Fruit fly (Drosophila melanogaster) whole organism, embryonic: ENCODE results near the gene CG34002.

Experiments used
- Awh ChIP-seq: fragments of 200-800 bp; sonication (Bioruptor generic); IDR thresholded peaks from 2 replicates; pipeline ENCODE4, ENCODE4 v1.3.6; 2022; ENCODE audit warnings: missing biosample characterization, missing genetic modification characterization
- CG10267 ChIP-seq: fragments of 200-800 bp; sonication (Bioruptor generic); optimal IDR thresholded peaks from 2 replicates; lab custom pipeline; 2018; ENCODE audit warnings: missing biosample characterization, mild to moderate bottlenecking, missing genetic modification characterization, moderate library complexity
- CG10565 ChIP-seq: fragments of 200-800 bp; sonication (Bioruptor generic); optimal IDR thresholded peaks from 3 replicates; lab custom pipeline; 2016; ENCODE audit warnings: missing biosample characterization, mild to moderate bottlenecking, missing genetic modification characterization
- CG11398 ChIP-seq: fragments of 200-800 bp; sonication (Bioruptor generic); optimal IDR thresholded peaks from 2 replicates; lab custom pipeline; 2016; ENCODE audit warnings: missing biosample characterization, missing genetic modification characterization
- CG11504 ChIP-seq: fragments of 200-800 bp; sonication (Bioruptor generic); optimal IDR thresholded peaks from 3 replicates; lab custom pipeline; 2019; ENCODE audit warnings: missing biosample characterization, mild to moderate bottlenecking, missing genetic modification characterization, moderate library complexity
- CG12391 ChIP-seq: fragments of 200-800 bp; sonication (Bioruptor generic); optimal IDR thresholded peaks from 3 replicates; lab custom pipeline; 2018; ENCODE audit warnings: missing biosample characterization, mild to moderate bottlenecking, missing genetic modification characterization, moderate library complexity
- CG13624 ChIP-seq: fragments of 200-800 bp; sonication (Bioruptor generic); optimal IDR thresholded peaks from 2 replicates; lab custom pipeline; 2016; ENCODE audit warnings: missing biosample characterization, missing genetic modification characterization
- CG14860 ChIP-seq: fragments of 200-800 bp; sonication (Bioruptor generic); IDR thresholded peaks from 3 replicates; pipeline ENCODE4 v1.3.6; 2022; ENCODE audit warnings: missing biosample characterization, missing genetic modification characterization; ENCODE audit not compliant: partially characterized antibody
- CG15011 ChIP-seq: fragments of 200-800 bp; sonication (Bioruptor generic); optimal IDR thresholded peaks from 3 replicates; lab custom pipeline; 2018; ENCODE audit warnings: missing biosample characterization, mild to moderate bottlenecking, missing genetic modification characterization
- CG15269 ChIP-seq: fragments of 200-800 bp; sonication (Bioruptor generic); optimal IDR thresholded peaks from 2 replicates; lab custom pipeline; 2018; ENCODE audit warnings: missing biosample characterization, mild to moderate bottlenecking, missing genetic modification characterization, moderate library complexity
- CG1647 ChIP-seq: fragments of 200-800 bp; sonication (Bioruptor generic); optimal IDR thresholded peaks from 3 replicates; lab custom pipeline; 2016; ENCODE audit warnings: missing biosample characterization, missing genetic modification characterization
- CG16813 ChIP-seq: fragments of 200-800 bp; sonication (Bioruptor generic); IDR thresholded peaks from 3 replicates; pipeline ENCODE4 v1.3.6; 2022; ENCODE audit warnings: missing biosample characterization, missing genetic modification characterization; ENCODE audit not compliant: partially characterized antibody
- CG18764 ChIP-seq: fragments of 200-800 bp; sonication (Bioruptor generic); optimal IDR thresholded peaks from 3 replicates; lab custom pipeline; 2016; ENCODE audit warnings: missing biosample characterization, missing genetic modification characterization
- CG3065 ChIP-seq: fragments of 200-800 bp; sonication (Bioruptor generic); optimal IDR thresholded peaks from 2 replicates; lab custom pipeline; 2016; ENCODE audit warnings: missing biosample characterization, missing genetic modification characterization
- CG3847 ChIP-seq: fragments of 200-800 bp; sonication (Bioruptor generic); IDR thresholded peaks from 2 replicates; pipeline ENCODE4 v1.3.6; 2022; ENCODE audit warnings: missing biosample characterization, missing genetic modification characterization
- CG4424 ChIP-seq: fragments of 200-800 bp; sonication (Bioruptor generic); optimal IDR thresholded peaks from 3 replicates; lab custom pipeline; 2016; ENCODE audit warnings: missing biosample characterization, missing genetic modification characterization
- CG5180 ChIP-seq: fragments of 200-800 bp; sonication (Bioruptor generic); optimal IDR thresholded peaks from 3 replicates; lab custom pipeline; 2017; ENCODE audit warnings: missing biosample characterization, missing genetic modification characterization, mild to moderate bottlenecking, moderate library complexity, missing genetic modification reagents
- CG6175 ChIP-seq: fragments of 200-800 bp; sonication (Bioruptor generic); IDR thresholded peaks from 3 replicates; pipeline ENCODE4 v1.3.6; 2022; ENCODE audit warnings: missing biosample characterization, missing genetic modification characterization
- CG8089 ChIP-seq: fragments of 200-800 bp; sonication (Bioruptor generic); optimal IDR thresholded peaks from 3 replicates; lab custom pipeline; 2016; ENCODE audit warnings: missing biosample characterization, missing genetic modification characterization
- CG8944 ChIP-seq: fragments of 200-800 bp; sonication (Bioruptor generic); optimal IDR thresholded peaks from 3 replicates; lab custom pipeline; 2016; ENCODE audit warnings: missing biosample characterization, missing genetic modification characterization
- CG9215 ChIP-seq: fragments of 200-800 bp; sonication (Bioruptor generic); IDR thresholded peaks from 2 replicates; pipeline ENCODE4 v1.3.6; 2022; ENCODE audit warnings: missing biosample characterization, missing genetic modification characterization
- CG9797 ChIP-seq: fragments of 200-800 bp; sonication (Bioruptor generic); optimal IDR thresholded peaks from 3 replicates; lab custom pipeline; 2018; ENCODE audit warnings: missing biosample characterization, mild to moderate bottlenecking, missing genetic modification characterization
- CG9876 ChIP-seq: fragments of 200-800 bp; sonication (Bioruptor generic); optimal IDR thresholded peaks from 2 replicates; lab custom pipeline; 2016; ENCODE audit warnings: missing biosample characterization, missing genetic modification characterization
- D19B ChIP-seq: fragments of 200-800 bp; sonication (Bioruptor generic); optimal IDR thresholded peaks from 2 replicates; lab custom pipeline; 2017; ENCODE audit warnings: missing biosample characterization, mild to moderate bottlenecking, missing genetic modification characterization
- Deaf1 ChIP-seq: fragments of 200-800 bp; optimal IDR thresholded peaks from 3 replicates; lab custom pipeline; 2019; ENCODE audit warnings: missing biosample characterization, mild to moderate bottlenecking, missing genetic modification characterization, moderate library complexity
- Dip2 ChIP-seq: fragments of 200-800 bp; sonication (Bioruptor generic); IDR thresholded peaks from 2 replicates; pipeline ENCODE4 v1.3.6; 2022; ENCODE audit warnings: missing biosample characterization, missing genetic modification characterization
- E2f1 ChIP-seq: fragments of 200-800 bp; sonication (Bioruptor generic); IDR thresholded peaks from 2 replicates; pipeline ENCODE4 v1.3.6; 2022; ENCODE audit warnings: missing biosample characterization, missing genetic modification characterization
- Fer3 ChIP-seq: fragments of 200-800 bp; sonication (Bioruptor generic); optimal IDR thresholded peaks from 2 replicates; lab custom pipeline; 2018; ENCODE audit warnings: missing biosample characterization, mild to moderate bottlenecking, missing genetic modification characterization, moderate library complexity
- Kr ChIP-seq: fragments of 200-800 bp; sonication (Bioruptor generic); optimal IDR thresholded peaks from 2 replicates; lab custom pipeline; 2017; ENCODE audit warnings: missing biosample characterization, mild to moderate bottlenecking, missing genetic modification characterization
- Nf-YA ChIP-seq: fragments of 200-800 bp; sonication (Bioruptor generic); IDR thresholded peaks from 2 replicates; pipeline ENCODE4 v1.3.6; 2022; ENCODE audit warnings: missing biosample characterization, missing genetic modification characterization
- Oaz ChIP-seq: fragments of 200-800 bp; sonication (Bioruptor generic); IDR thresholded peaks from 2 replicates; pipeline ENCODE4 v1.3.6; 2022; ENCODE audit warnings: missing biosample characterization, missing genetic modification characterization
- Ravus ChIP-seq: fragments of 200-800 bp; sonication (Bioruptor generic); IDR thresholded peaks from 2 replicates; pipeline ENCODE4 v1.3.6; 2022; ENCODE audit warnings: missing biosample characterization, missing genetic modification characterization
- Scr ChIP-seq: fragments of 200-800 bp; sonication (Bioruptor generic); IDR thresholded peaks from 2 replicates; pipeline ENCODE4 v1.3.6; 2022; ENCODE audit warnings: missing biosample characterization, missing genetic modification characterization; ENCODE audit not compliant: partially characterized antibody
- ato ChIP-seq: fragments of 200-800 bp; sonication (Bioruptor generic); IDR thresholded peaks from 2 replicates; pipeline ENCODE4 v1.3.6; 2022; ENCODE audit warnings: missing biosample characterization, missing genetic modification characterization; ENCODE audit not compliant: partially characterized antibody
- btn ChIP-seq: fragments of 200-800 bp; sonication (Bioruptor generic); optimal IDR thresholded peaks from 2 replicates; lab custom pipeline; 2016; ENCODE audit warnings: missing biosample characterization, missing genetic modification characterization
- crp ChIP-seq, 2 experiments: fragments of 200-800 bp; sonication (Bioruptor generic); optimal IDR thresholded peaks; 2 replicates in 1 of 2; 3 replicates in 1 of 2; lab custom pipeline; 2017; ENCODE audit warnings: missing biosample characterization in 2 of 2, missing genetic modification characterization in 2 of 2, mild to moderate bottlenecking in 1 of 2, moderate library complexity in 1 of 2
- danr ChIP-seq: fragments of 200-800 bp; sonication (Bioruptor generic); IDR thresholded peaks from 2 replicates; pipeline ENCODE4 v1.3.6; 2022; ENCODE audit warnings: missing biosample characterization, missing genetic modification characterization
- dm ChIP-seq: fragments of 200-800 bp; sonication (Bioruptor generic); optimal IDR thresholded peaks from 3 replicates; lab custom pipeline; 2016; ENCODE audit warnings: missing biosample characterization, missing genetic modification characterization
- dysf ChIP-seq: fragments of 200-800 bp; sonication (Bioruptor generic); IDR thresholded peaks from 3 replicates; pipeline ENCODE4 v1.3.6; 2022; ENCODE audit warnings: missing biosample characterization, missing genetic modification characterization
- eve ChIP-seq, 2 experiments: fragments of >200 bp; optimal IDR thresholded peaks; 2 replicates each; lab custom pipeline; 2017; ENCODE audit warnings: missing biosample characterization in 2 of 2, missing genetic modification characterization in 2 of 2
- ewg ChIP-seq: fragments of 200-800 bp; sonication (Bioruptor generic); optimal IDR thresholded peaks from 3 replicates; lab custom pipeline; 2017; ENCODE audit warnings: mild to moderate bottlenecking, missing biosample characterization, missing genetic modification reagents, missing genetic modification characterization
- grau ChIP-seq: fragments of 200-800 bp; optimal IDR thresholded peaks from 3 replicates; lab custom pipeline; 2019; ENCODE audit warnings: missing biosample characterization, mild to moderate bottlenecking, missing genetic modification characterization, moderate library complexity
- mld ChIP-seq: fragments of 200-800 bp; sonication (Bioruptor generic); IDR thresholded peaks from 3 replicates; pipeline ENCODE4 v1.3.6; 2022; ENCODE audit warnings: missing biosample characterization, missing genetic modification characterization; ENCODE audit not compliant: partially characterized antibody
- psq ChIP-seq: fragments of 200-800 bp; sonication (Bioruptor generic); optimal IDR thresholded peaks from 2 replicates; lab custom pipeline; 2017; ENCODE audit warnings: missing biosample characterization, missing genetic modification characterization
- tna ChIP-seq: fragments of 200-800 bp; sonication (Bioruptor generic); IDR thresholded peaks from 2 replicates; pipeline ENCODE4 v1.3.6; 2022; ENCODE audit warnings: missing biosample characterization, missing genetic modification characterization; ENCODE audit not compliant: partially characterized antibody
- trem ChIP-seq: fragments of 200-800 bp; optimal IDR thresholded peaks from 3 replicates; lab custom pipeline; 2019; ENCODE audit warnings: missing biosample characterization, mild to moderate bottlenecking, missing genetic modification characterization, moderate library complexity
- zen2 ChIP-seq: fragments of 200-800 bp; sonication (Bioruptor generic); IDR thresholded peaks from 3 replicates; pipeline ENCODE4 v1.3.6; 2022; ENCODE audit warnings: missing biosample characterization, missing genetic modification characterization; ENCODE audit not compliant: partially characterized antibody
- zf30C ChIP-seq: fragments of 200-800 bp; sonication (Bioruptor generic); optimal IDR thresholded peaks from 3 replicates; lab custom pipeline; 2018; ENCODE audit warnings: missing biosample characterization, mild to moderate bottlenecking, missing genetic modification characterization

CG34002 gene

DNA sequence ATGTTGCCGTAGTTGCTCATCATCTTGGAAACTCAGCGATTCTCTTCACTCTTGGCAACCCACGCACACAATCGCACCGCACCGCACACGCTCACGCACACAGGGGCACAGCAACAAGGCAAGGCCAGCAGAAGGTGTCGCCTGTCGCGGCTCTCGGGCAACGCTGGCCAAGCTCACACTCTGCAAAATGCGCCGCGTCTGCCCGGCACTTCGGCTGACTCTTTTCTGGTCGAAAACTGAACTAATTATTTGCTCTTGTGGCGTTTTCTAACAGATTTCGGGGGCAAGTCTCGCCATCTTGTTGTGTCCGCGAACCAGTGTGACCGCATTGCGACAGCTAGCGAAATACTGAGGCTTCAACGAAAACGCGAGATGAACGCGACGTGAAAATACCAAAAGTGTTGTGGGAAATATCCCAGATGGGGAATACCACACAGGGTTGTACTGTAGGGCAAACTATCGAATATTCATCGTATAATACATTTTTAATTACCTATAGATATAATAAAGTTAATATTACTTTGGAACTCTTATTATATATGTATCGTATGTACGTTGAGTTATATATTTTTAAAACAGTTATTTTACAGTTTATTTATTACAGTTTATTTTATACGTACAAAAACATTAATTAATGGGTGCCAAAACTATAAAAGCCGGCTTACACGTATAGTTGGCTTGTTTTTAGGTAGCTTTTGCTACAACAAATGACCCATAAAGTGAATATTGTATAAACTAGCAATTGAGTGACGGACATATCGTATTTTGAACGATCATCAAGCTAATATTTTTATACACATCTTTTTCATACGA, 11.9 kb upstream of the CG34002 start, which contains the start of the genes MED19 and CG7430 (continued):
- TF ChIP-seq Scr (GFP tag; lab: Robert Waterston, UW) (no peak; the same call in 1 of the 2 replicates), danr (GFP tag; lab: Robert Waterston, UW) (no peak), mld (GFP tag; lab: Robert Waterston, UW) (0 out of 3 replicates have a peak, but pooled peaks have one; percentile 50), CG4424 (GFP tag; lab: Kevin White, UChicago) (peak; percentile 9), CG10565 (GFP tag; lab: Kevin White, UChicago) (no peak), CG18764 (GFP tag; lab: Kevin White, UChicago) (no peak), tna (0 out of 2 replicates have a peak, but pooled peaks have one; percentile 29), CG9215 (GFP tag; lab: Robert Waterston, UW) (no peak), psq (GFP tag; lab: Kevin White, UChicago) (no peak), CG9797 (GFP tag; lab: Kevin White, UChicago) (peak; percentile 88), CG12391 (peak; percentile 22), E2f1 (GFP tag; lab: Robert Waterston, UW) (no peak), Kr (no peak), CG11504 (tag; lab: Kevin White, UChicago) (no peak), CG8089 (GFP tag; lab: Kevin White, UChicago) (no peak), D19B (GFP tag; lab: Kevin White, UChicago) (no peak), CG3065 (no peak), eve (GFP tag; optimal IDR thresholded peaks at IDR 0.05; lab: Kevin White, UChicago) (no peak), ato (GFP tag; lab: Robert Waterston, UW) (peak; percentile 9; the same call in 1 of the 2 replicates), Dip2 (GFP tag; lab: Robert Waterston, UW) (no peak), Ravus (GFP tag; lab: Robert Waterston, UW) (no peak), CG9876 (GFP tag; lab: Kevin White, UChicago) (no peak)

- TF ChIP-seq CG15011 (GFP tag; lab: Kevin White, UChicago) (no peak), crp (GFP tag; optimal IDR thresholded peaks at IDR 0.05; lab: Kevin White, UChicago) (peak in 1 of 2 experiments; percentile 25), zf30C (GFP tag; lab: Kevin White, UChicago) (no peak), dysf (GFP tag; lab: Robert Waterston, UW) (0 out of 3 replicates have a peak, but pooled peaks have one; percentile 15), CG15269 (tag; lab: Kevin White, UChicago) (no peak), CG14860 (GFP tag; lab: Robert Waterston, UW) (peak; percentile 29; the same call in 1 of the 3 replicates), CG6175 (GFP tag; lab: Robert Waterston, UW) (no peak), CG8944 (GFP tag; lab: Kevin White, UChicago) (no peak), CG16813 (peak; percentile 67), grau (tag; lab: Kevin White, UChicago) (no peak), CG9797 (GFP tag; lab: Kevin White, UChicago) (no peak), Oaz (GFP tag; lab: Robert Waterston, UW) (no peak), CG1647 (GFP tag; lab: Kevin White, UChicago) (no peak), Fer3 (no peak), ewg (GFP tag; lab: Kevin White, UChicago) (no peak), CG4424 (GFP tag; lab: Kevin White, UChicago) (no peak), trem (no peak), btn (GFP tag; lab: Kevin White, UChicago) (no peak), Awh (GFP tag; lab: Robert Waterston, UW) (no peak), Deaf1 (peak; percentile 36), CG11398 (GFP tag; lab: Kevin White, UChicago) (no peak), dm (no peak), CG5180 (peak; percentile 63), CG13624 (GFP tag; lab: Kevin White, UChicago) (no peak), Nf-YA (GFP tag; lab: Robert Waterston, UW) (no peak), zen2 (GFP tag; lab: Robert Waterston, UW) (peak; percentile 65), CG3847 (GFP tag; lab: Robert Waterston, UW) (peak; percentile 35; the same call in 1 of the 2 replicates), CG10267 (tag; lab: Kevin White, UChicago) (no peak)
Measured at dm6 chr3L:17846982-17847355, 11.3 kb upstream of the CG34002 start.
